Fruit fly (Drosophila melanogaster) whole organism, embryonic: ENCODE results near the gene Chd64.
A peak's percentile ranks its signal among the peaks of the same experiment; 100 is the strongest.

ENCODE experiments used
- CG10366 ChIP-seq: fragments of 200-800 bp; sonication (Bioruptor generic); IDR thresholded peaks from 2 replicates; pipeline ENCODE4 v1.3.6; 2022; ENCODE audit warnings: missing biosample characterization, missing genetic modification characterization
- CG11398 ChIP-seq: fragments of 200-800 bp; sonication (Bioruptor generic); optimal IDR thresholded peaks from 2 replicates; lab custom pipeline; 2016; ENCODE audit warnings: missing biosample characterization, missing genetic modification characterization
- CG12155 ChIP-seq: fragments of 200-800 bp; sonication (Bioruptor generic); optimal IDR thresholded peaks from 3 replicates; lab custom pipeline; 2016; ENCODE audit warnings: missing biosample characterization, missing genetic modification characterization
- CG12391 ChIP-seq: fragments of 200-800 bp; sonication (Bioruptor generic); optimal IDR thresholded peaks from 3 replicates; lab custom pipeline; 2018; ENCODE audit warnings: missing biosample characterization, mild to moderate bottlenecking, missing genetic modification characterization, moderate library complexity
- CG14667 ChIP-seq: fragments of 200-800 bp; sonication (Bioruptor generic); IDR thresholded peaks from 2 replicates; pipeline ENCODE4 v1.3.6; 2022; ENCODE audit warnings: missing biosample characterization, missing genetic modification characterization
- CG32767 ChIP-seq: fragments of 200-800 bp; sonication (Bioruptor generic); IDR thresholded peaks from 2 replicates; pipeline ENCODE4 v1.3.6; 2022; ENCODE audit warnings: missing biosample characterization, missing genetic modification characterization
- CG4282 ChIP-seq: fragments of 200-800 bp; sonication (Bioruptor generic); optimal IDR thresholded peaks from 2 replicates; lab custom pipeline; 2016; ENCODE audit warnings: missing biosample characterization, missing genetic modification characterization
- CG43689 ChIP-seq: fragments of 200-800 bp; sonication (Bioruptor generic); IDR thresholded peaks from 2 replicates; pipeline ENCODE4 v1.3.6; 2022; ENCODE audit warnings: missing biosample characterization, missing genetic modification characterization
- CG4820 ChIP-seq: fragments of 200-800 bp; sonication (Bioruptor generic); optimal IDR thresholded peaks from 3 replicates; lab custom pipeline; 2016; ENCODE audit warnings: missing biosample characterization, missing genetic modification characterization
- CG5180 ChIP-seq: fragments of 200-800 bp; sonication (Bioruptor generic); optimal IDR thresholded peaks from 3 replicates; lab custom pipeline; 2017; ENCODE audit warnings: missing biosample characterization, missing genetic modification characterization, mild to moderate bottlenecking, moderate library complexity, missing genetic modification reagents
- CG6175 ChIP-seq: fragments of 200-800 bp; sonication (Bioruptor generic); IDR thresholded peaks from 3 replicates; pipeline ENCODE4 v1.3.6; 2022; ENCODE audit warnings: missing biosample characterization, missing genetic modification characterization
- CG6791 ChIP-seq: fragments of 200-800 bp; sonication (Bioruptor generic); IDR thresholded peaks from 3 replicates; pipeline ENCODE4 v1.3.6; 2022; ENCODE audit warnings: missing biosample characterization, missing genetic modification characterization; ENCODE audit not compliant: partially characterized antibody
- CG9817 ChIP-seq: fragments of 200-800 bp; sonication (Bioruptor generic); optimal IDR thresholded peaks from 2 replicates; lab custom pipeline; 2018; ENCODE audit warnings: missing biosample characterization, mild to moderate bottlenecking, missing genetic modification characterization, moderate library complexity
- CG9876 ChIP-seq: fragments of 200-800 bp; sonication (Bioruptor generic); optimal IDR thresholded peaks from 2 replicates; lab custom pipeline; 2016; ENCODE audit warnings: missing biosample characterization, missing genetic modification characterization
- CG9932 ChIP-seq: fragments of 200-800 bp; sonication (Bioruptor generic); IDR thresholded peaks from 2 replicates; pipeline ENCODE4 v1.3.6; 2022; ENCODE audit warnings: missing biosample characterization, missing genetic modification characterization
- Deaf1 ChIP-seq: fragments of 200-800 bp; optimal IDR thresholded peaks from 3 replicates; lab custom pipeline; 2019; ENCODE audit warnings: missing biosample characterization, mild to moderate bottlenecking, missing genetic modification characterization, moderate library complexity
- Dref ChIP-seq: fragments of 200-800 bp; sonication (Bioruptor generic); IDR thresholded peaks from 2 replicates; pipeline ENCODE4 v1.3.6; 2022; ENCODE audit warnings: missing biosample characterization, missing genetic modification characterization
- E2f2 ChIP-seq: fragments of 200-800 bp; sonication (Bioruptor generic); IDR thresholded peaks from 2 replicates; pipeline ENCODE4 v1.3.6; 2022; ENCODE audit warnings: missing biosample characterization, missing genetic modification characterization
- HLH54F ChIP-seq: fragments of 200-800 bp; sonication (Bioruptor generic); optimal IDR thresholded peaks from 3 replicates; lab custom pipeline; 2016; ENCODE audit warnings: missing biosample characterization, missing genetic modification characterization
- Hey ChIP-seq: fragments of 200-800 bp; sonication (Bioruptor generic); optimal IDR thresholded peaks from 3 replicates; lab custom pipeline; 2018; ENCODE audit warnings: missing biosample characterization, mild to moderate bottlenecking, missing genetic modification characterization
- Hmx ChIP-seq: fragments of 200-800 bp; sonication (Bioruptor generic); optimal IDR thresholded peaks from 2 replicates; lab custom pipeline; 2016; ENCODE audit warnings: missing biosample characterization, missing genetic modification characterization
- Mad ChIP-seq: fragments of 200-800 bp; sonication (Bioruptor generic); optimal IDR thresholded peaks from 2 replicates; lab custom pipeline; 2016; ENCODE audit warnings: missing biosample characterization, missing genetic modification characterization
- Max ChIP-seq: fragments of 200-800 bp; sonication (Bioruptor generic); optimal IDR thresholded peaks from 2 replicates; lab custom pipeline; 2016; ENCODE audit warnings: missing biosample characterization, mild to moderate bottlenecking, missing genetic modification characterization
- Meics ChIP-seq: fragments of 200-800 bp; sonication (Bioruptor generic); optimal IDR thresholded peaks from 2 replicates; lab custom pipeline; 2017; ENCODE audit warnings: missing biosample characterization, mild to moderate bottlenecking, missing genetic modification characterization
- Nf-YB ChIP-seq: fragments of 200-800 bp; sonication (Bioruptor generic); optimal IDR thresholded peaks from 3 replicates; lab custom pipeline; 2019; ENCODE audit warnings: missing biosample characterization, mild to moderate bottlenecking, missing genetic modification characterization, moderate library complexity
- Nf-YC ChIP-seq: fragments of 200-800 bp; optimal IDR thresholded peaks from 3 replicates; lab custom pipeline; 2019; ENCODE audit warnings: missing biosample characterization, mild to moderate bottlenecking, missing genetic modification characterization, moderate library complexity
- Pdp1 ChIP-seq, 2 experiments: fragments of 200-800 bp; sonication (Bioruptor generic); optimal IDR thresholded peaks; 3 replicates each; lab custom pipeline; 2016; ENCODE audit warnings: missing biosample characterization in 2 of 2, missing genetic modification characterization in 2 of 2, mild to moderate bottlenecking in 1 of 2, moderate library complexity in 1 of 2
- Rx ChIP-seq: fragments of 200-800 bp; sonication (Bioruptor generic); IDR thresholded peaks from 2 replicates; pipeline ENCODE4 v1.3.6; 2022; ENCODE audit warnings: missing biosample characterization, missing genetic modification characterization
- Taf1 ChIP-seq: fragments of 200-800 bp; sonication (Bioruptor generic); IDR thresholded peaks from 2 replicates; pipeline ENCODE4 v1.3.6; 2022; ENCODE audit warnings: missing biosample characterization, missing genetic modification characterization
- Xbp1 ChIP-seq: fragments of 200-800 bp; sonication (Bioruptor generic); optimal IDR thresholded peaks from 3 replicates; lab custom pipeline; 2016; ENCODE audit warnings: missing biosample characterization, mild to moderate bottlenecking, missing genetic modification characterization
- abd-A ChIP-seq: fragments of 200-800 bp; sonication (Bioruptor generic); optimal IDR thresholded peaks from 3 replicates; lab custom pipeline; 2019; ENCODE audit warnings: missing biosample characterization, mild to moderate bottlenecking, missing genetic modification characterization, moderate library complexity
- ase ChIP-seq: fragments of 200-800 bp; sonication (Bioruptor generic); IDR thresholded peaks from 3 replicates; pipeline ENCODE4 v1.3.6; 2022; ENCODE audit warnings: missing biosample characterization, missing genetic modification characterization
- cato ChIP-seq: fragments of 200-800 bp; sonication (Bioruptor generic); optimal IDR thresholded peaks from 2 replicates; lab custom pipeline; 2016; ENCODE audit warnings: missing biosample characterization, missing genetic modification characterization, borderline replicate concordance
- dmrt99B ChIP-seq: fragments of 200-800 bp; sonication (Bioruptor generic); optimal IDR thresholded peaks from 2 replicates; lab custom pipeline; 2018; ENCODE audit warnings: missing biosample characterization, mild to moderate bottlenecking, missing genetic modification characterization, moderate library complexity
- dysf ChIP-seq: fragments of 200-800 bp; sonication (Bioruptor generic); IDR thresholded peaks from 3 replicates; pipeline ENCODE4 v1.3.6; 2022; ENCODE audit warnings: missing biosample characterization, missing genetic modification characterization
- esg ChIP-seq: fragments of 200-800 bp; sonication (Bioruptor generic); conservative IDR thresholded peaks from 2 replicates; pipeline ENCODE4 v1.3.6; 2022; ENCODE audit warnings: missing biosample characterization, missing genetic modification characterization
- ewg ChIP-seq: fragments of 200-800 bp; sonication (Bioruptor generic); optimal IDR thresholded peaks from 3 replicates; lab custom pipeline; 2017; ENCODE audit warnings: mild to moderate bottlenecking, missing biosample characterization, missing genetic modification reagents, missing genetic modification characterization
- exex ChIP-seq: fragments of 200-800 bp; sonication (Bioruptor generic); optimal IDR thresholded peaks from 4 replicates; lab custom pipeline; 2018; ENCODE audit warnings: missing biosample characterization, mild to moderate bottlenecking, missing genetic modification characterization, moderate library complexity
- fd102C ChIP-seq: fragments of 200-800 bp; sonication (Bioruptor generic); optimal IDR thresholded peaks from 2 replicates; lab custom pipeline; 2018; ENCODE audit warnings: missing biosample characterization, mild to moderate bottlenecking, missing genetic modification characterization, moderate library complexity
- gsb-n ChIP-seq: fragments of 200-800 bp; sonication (Bioruptor generic); optimal IDR thresholded peaks from 3 replicates; lab custom pipeline; 2018; ENCODE audit warnings: missing biosample characterization, mild to moderate bottlenecking, missing genetic modification characterization
- lola ChIP-seq, 3 experiments: fragments of >200 bp in 2 of 3; fragments of 200-800 bp in 1 of 3; sonication (Bioruptor generic) in 1 of 3; optimal IDR thresholded peaks; 2 replicates each; lab custom pipeline; 2017 to 2019; ENCODE audit warnings: missing biosample characterization in 3 of 3, missing genetic modification characterization in 3 of 3, mild to moderate bottlenecking in 1 of 3, moderate library complexity in 1 of 3
- mirr ChIP-seq: fragments of 200-800 bp; sonication (Bioruptor generic); optimal IDR thresholded peaks from 3 replicates; lab custom pipeline; 2018; ENCODE audit warnings: missing biosample characterization, mild to moderate bottlenecking, missing genetic modification characterization
- nerfin-1 ChIP-seq: fragments of 200-800 bp; sonication (Bioruptor generic); optimal IDR thresholded peaks from 3 replicates; lab custom pipeline; 2019; ENCODE audit warnings: missing biosample characterization, mild to moderate bottlenecking, missing genetic modification characterization, moderate library complexity
- onecut ChIP-seq: fragments of 200-800 bp; sonication (Bioruptor generic); IDR thresholded peaks from 2 replicates; pipeline ENCODE4 v1.3.6; 2022; ENCODE audit warnings: missing biosample characterization, missing genetic modification characterization
- pros ChIP-seq: fragments of 200-800 bp; sonication (Bioruptor generic); optimal IDR thresholded peaks from 3 replicates; lab custom pipeline; 2019; ENCODE audit warnings: missing biosample characterization, mild to moderate bottlenecking, missing genetic modification characterization, moderate library complexity
- sc ChIP-seq, 3 experiments: fragments of >200 bp in 2 of 3; fragments of 200-800 bp in 1 of 3; sonication (Bioruptor generic) in 1 of 3; optimal IDR thresholded peaks; 2 replicates in 2 of 3; 3 replicates in 1 of 3; lab custom pipeline; 2017; ENCODE audit warnings: mild to moderate bottlenecking in 1 of 3, missing biosample characterization in 1 of 3, missing genetic modification characterization in 1 of 3, missing genetic modification reagents in 1 of 3
- sr ChIP-seq: fragments of 200-800 bp; sonication (Bioruptor generic); IDR thresholded peaks from 3 replicates; pipeline ENCODE4 v1.3.6; 2022; ENCODE audit warnings: missing biosample characterization, missing genetic modification characterization
- sug ChIP-seq: fragments of 200-800 bp; optimal IDR thresholded peaks from 2 replicates; lab custom pipeline; 2019; ENCODE audit warnings: missing biosample characterization, mild to moderate bottlenecking, missing genetic modification characterization, moderate library complexity
- unpg ChIP-seq: fragments of 200-800 bp; sonication (Bioruptor generic); optimal IDR thresholded peaks from 3 replicates; lab custom pipeline; 2018; ENCODE audit warnings: missing biosample characterization, mild to moderate bottlenecking, missing genetic modification characterization, moderate library complexity
- z ChIP-seq: fragments of 200-800 bp; sonication (Bioruptor generic); IDR thresholded peaks from 3 replicates; pipeline ENCODE4 v1.3.6; 2022; ENCODE audit warnings: missing biosample characterization, missing genetic modification characterization

Chd64 gene

dm6 chr3L:4085867-4086266 is 36.3 kb downstream of the Chd64 start:
- TF ChIP-seq Taf1 (GFP tag; lab: Robert Waterston, UW) (no peak), CG5180 (GFP tag; lab: Kevin White, UChicago) (no peak), exex (tag; lab: Kevin White, UChicago) (no peak), sr (GFP tag; lab: Robert Waterston, UW) (no peak), z (no peak), Rx (GFP tag; lab: Robert Waterston, UW) (no peak), CG9932 (no peak), CG4282 (GFP tag; lab: Kevin White, UChicago) (no peak), dmrt99B (tag; lab: Kevin White, UChicago) (no peak), HLH54F (GFP tag; lab: Kevin White, UChicago) (no peak), Xbp1 (GFP tag; lab: Kevin White, UChicago) (no peak), CG9817 (tag; lab: Kevin White, UChicago) (no peak), onecut (GFP tag; lab: Robert Waterston, UW) (peak; percentile 52), Nf-YB (peak; percentile 30), CG12155 (GFP tag; lab: Kevin White, UChicago) (no peak), Hmx (GFP tag; lab: Kevin White, UChicago) (no peak), cato (GFP tag; lab: Kevin White, UChicago) (no peak), lola (GFP tag; optimal IDR thresholded peaks at IDR 0.05; lab: Kevin White, UChicago) (no peak), CG6791 (GFP tag; lab: Robert Waterston, UW) (no peak), Nf-YC (tag; lab: Kevin White, UChicago) (peak; percentile 77), Meics (GFP tag; lab: Kevin White, UChicago) (no peak), mirr (GFP tag; lab: Kevin White, UChicago) (no peak), ewg (GFP tag; lab: Kevin White, UChicago) (peak; percentile 76), CG4820 (GFP tag; lab: Kevin White, UChicago) (no peak), CG32767 (peak; percentile 43; the same call in 1 of the 2 replicates), Pdp1 (GFP tag; optimal IDR thresholded peaks at IDR 0.05; lab: Kevin White, UChicago) (peak in 1 of 2 experiments; percentile 57), Mad (GFP tag; lab: Kevin White, UChicago) (no peak), dysf (no peak), CG10366 (no peak), CG11398 (no peak), ase (GFP tag; lab: Robert Waterston, UW) (no peak), sc (optimal IDR thresholded peaks at IDR 0.05; lab: Kevin White, UChicago) (no peak), sc (GFP tag; optimal IDR thresholded peaks at IDR 0.05; lab: Kevin White, UChicago) (no peak), E2f2 (no peak)

DNA sequence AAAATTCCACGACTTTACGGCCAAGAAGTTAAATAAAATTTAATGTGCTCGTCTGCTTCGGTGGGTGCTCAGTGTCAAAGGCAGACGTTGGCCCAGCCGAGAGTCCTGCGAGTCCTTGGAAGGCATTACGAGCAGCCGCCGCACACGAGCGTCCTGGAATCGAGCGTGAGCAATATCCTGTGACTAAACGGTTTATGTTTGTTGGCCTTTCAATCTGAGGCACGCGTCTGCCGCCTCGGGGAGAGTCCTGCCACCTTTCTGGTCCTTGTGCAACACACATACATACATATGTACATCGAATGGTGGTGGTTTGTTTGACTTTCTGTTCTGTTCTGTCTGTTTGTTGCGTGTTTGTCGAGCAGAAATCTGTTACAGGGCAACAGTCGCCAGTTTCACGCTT is 38.7 kb downstream of the Chd64 start:
- no peak for TF ChIP-seq Max (GFP tag; lab: Kevin White, UChicago)
- peak; percentile 10 for TF ChIP-seq nerfin-1 (tag; lab: Kevin White, UChicago)
- no peak for TF ChIP-seq CG6175 (GFP tag; lab: Robert Waterston, UW)
- no peak for TF ChIP-seq CG14667 (GFP tag; lab: Robert Waterston, UW)
- 0 out of 2 replicates have a peak, but pooled peaks have one; percentile 17 for TF ChIP-seq Dref (GFP tag; lab: Robert Waterston, UW)
- TF ChIP-seq CG43689 (GFP tag; lab: Robert Waterston, UW): no peak
- TF ChIP-seq esg (GFP tag; lab: Robert Waterston, UW): no peak
- TF ChIP-seq fd102C (GFP tag; lab: Kevin White, UChicago): no peak
- TF ChIP-seq gsb-n (tag; lab: Kevin White, UChicago): peak; percentile 79
- TF ChIP-seq CG9876 (GFP tag; lab: Kevin White, UChicago): no peak
- TF ChIP-seq CG12391 (tag; lab: Kevin White, UChicago): no peak
- TF ChIP-seq pros (GFP tag; lab: Kevin White, UChicago): peak; percentile 57
- TF ChIP-seq Hey: peak; percentile 94
- TF ChIP-seq unpg: no peak
- TF ChIP-seq sug (tag; lab: Kevin White, UChicago): no peak
- peak; percentile 64 for TF ChIP-seq abd-A
- peak; percentile 28 for TF ChIP-seq Deaf1 (tag; lab: Kevin White, UChicago)
